Worm (Caenorhabditis elegans) whole organism, late embryonic: ENCODE results near the gene C04C11.1.

Source experiments
- ceh-30 ChIP-seq: fragments of 150-350 bp; optimal IDR thresholded peaks from 2 replicates; lab custom pipeline; 2014; ENCODE audit warnings: missing biosample characterization, missing genetic modification characterization
- fkh-10 ChIP-seq: fragments of 150-350 bp; optimal IDR thresholded peaks from 2 replicates; lab custom pipeline; 2014; ENCODE audit warnings: missing biosample characterization, missing genetic modification reagents, missing genetic modification characterization
- fkh-6 ChIP-seq: sonication (generic microtip); optimal IDR thresholded peaks from 2 replicates; lab custom pipeline; 2016; ENCODE audit warnings: missing genetic modification characterization, missing compliant biosample characterization
- nfya-1 ChIP-seq: sonication (generic microtip); optimal IDR thresholded peaks from 2 replicates; lab custom pipeline; 2017; ENCODE audit warnings: missing genetic modification characterization, mild to moderate bottlenecking, missing compliant biosample characterization, antibody characterized with exemption, moderate library complexity
- pha-2 ChIP-seq: sonication (generic microtip); optimal IDR thresholded peaks from 2 replicates; lab custom pipeline; 2017; ENCODE audit warnings: mild to moderate bottlenecking, missing genetic modification characterization, missing compliant biosample characterization
- pha-4 ChIP-seq: fragments of 150-350 bp; optimal IDR thresholded peaks from 2 replicates; lab custom pipeline; 2018; ENCODE audit warnings: missing biosample characterization, missing genetic modification reagents, missing genetic modification characterization
- unc-55 ChIP-seq: sonication (generic microtip); optimal IDR thresholded peaks from 2 replicates; lab custom pipeline; 2017; ENCODE audit warnings: missing biosample characterization, missing genetic modification reagents, missing genetic modification characterization

DNA sequence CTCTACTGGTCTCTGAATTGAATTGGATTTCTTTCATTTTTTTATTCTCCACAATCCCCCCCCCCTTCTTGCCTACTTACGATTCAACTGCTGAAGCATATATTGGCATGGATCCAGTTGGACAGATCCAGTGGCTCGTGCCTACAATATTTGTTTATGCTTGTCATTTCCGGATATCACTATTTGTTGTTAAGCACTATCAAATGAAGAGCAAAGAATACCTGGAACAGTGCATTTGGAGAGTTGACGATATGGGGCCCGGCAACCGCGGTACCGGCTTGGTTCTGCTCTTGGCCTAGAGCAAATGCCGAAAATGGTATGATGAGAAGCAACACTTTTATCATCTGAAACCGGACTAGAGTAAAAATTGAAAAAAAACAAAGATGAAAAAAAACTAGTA lies 47.3 kb downstream of the C04C11.1 start, which contains the start of gene lgc-21:
- TF ChIP-seq unc-55 (GFP tag; lab: Kevin White, UChicago) (no peak), ceh-30 (tag; lab: Kevin White, UChicago) (no peak), fkh-10 (no peak), nfya-1 (no peak), pha-4 (no peak), pha-2 (tag; lab: Kevin White, UChicago) (no peak), fkh-6 (no peak)
